Fruit fly (Drosophila melanogaster) Kc167 (cell line): ENCODE results near the gene otu.

Experiments
- Myc ChIP-seq: fragments of >200 bp; optimal IDR thresholded peaks from 2 replicates; lab custom pipeline; 2017; ENCODE audit warnings: missing external identifiers
- Sin3A ChIP-seq: fragments of >200 bp; optimal IDR thresholded peaks from 2 replicates; lab custom pipeline; 2018; ENCODE audit warnings: missing external identifiers
- h ChIP-seq: fragments of >200 bp; optimal IDR thresholded peaks from 3 replicates; lab custom pipeline; 2018; ENCODE audit warnings: missing external identifiers
- insv ChIP-seq: fragments of >200 bp; optimal IDR thresholded peaks from 3 replicates; lab custom pipeline; 2018; ENCODE audit warnings: missing external identifiers
- psq ChIP-seq: fragments of >200 bp; optimal IDR thresholded peaks from 2 replicates; lab custom pipeline; 2017; ENCODE audit warnings: missing external identifiers
- ttk ChIP-seq: sonication (Bioruptor generic); optimal IDR thresholded peaks from 2 replicates; lab custom pipeline; 2017; ENCODE audit warnings: missing external identifiers

The otu gene

DNA sequence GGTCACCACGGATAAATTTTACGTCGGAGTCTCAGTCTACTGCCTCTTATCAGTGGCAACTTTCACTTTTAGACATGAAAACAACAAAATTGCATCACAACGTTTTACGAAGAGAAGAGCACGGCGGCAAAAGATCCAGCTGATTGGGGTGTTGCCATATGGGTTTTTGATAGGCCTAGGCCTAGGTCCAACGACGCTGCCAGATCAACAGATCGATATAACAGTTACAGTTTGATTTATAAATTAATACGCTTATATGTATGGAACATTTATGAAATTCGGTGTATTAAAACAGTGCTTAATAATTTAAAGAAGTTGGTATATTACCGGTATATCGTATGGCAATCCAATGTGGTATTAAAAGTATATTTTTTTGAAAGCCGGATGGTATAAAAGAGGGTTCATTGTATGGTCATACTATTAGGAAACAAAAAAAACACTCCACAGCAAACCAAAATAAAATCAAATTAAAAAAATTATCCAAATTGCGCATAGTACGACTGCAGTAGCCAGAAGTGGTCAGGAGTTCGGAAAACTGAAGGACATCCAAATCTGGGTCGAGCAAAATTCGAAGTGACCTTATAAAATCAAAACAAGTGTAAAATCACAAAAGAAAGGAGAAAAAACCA lies 52.6 kb downstream of the otu start, which contains the start of gene CG1440:
Gene CG1440, plus strand, starts transcription at position 402 of the 629 bp plus-strand sequence.
- no peak for TF ChIP-seq Sin3A
- no peak for TF ChIP-seq psq (lab: Kevin White, UChicago)
- no peak for TF ChIP-seq insv (lab: Kevin White, UChicago)
- no peak for TF ChIP-seq h (lab: Kevin White, UChicago)
- no peak for TF ChIP-seq ttk (lab: Kevin White, UChicago)
- no peak for TF ChIP-seq Myc (lab: Kevin White, UChicago)
